Fruit fly (Drosophila melanogaster) whole organism, embryonic: ENCODE measurements around the gene NPF.

ENCODE experiments used
- CG10431 ChIP-seq: fragments of 200-800 bp; sonication (Bioruptor generic); optimal IDR thresholded peaks from 3 replicates; lab custom pipeline; 2018; ENCODE audit warnings: missing biosample characterization, mild to moderate bottlenecking, missing genetic modification characterization
- CG10565 ChIP-seq: fragments of 200-800 bp; sonication (Bioruptor generic); optimal IDR thresholded peaks from 3 replicates; lab custom pipeline; 2016; ENCODE audit warnings: missing biosample characterization, mild to moderate bottlenecking, missing genetic modification characterization
- CG10979 ChIP-seq: fragments of 200-800 bp; sonication (Bioruptor generic); optimal IDR thresholded peaks from 2 replicates; lab custom pipeline; 2018; ENCODE audit warnings: missing biosample characterization, mild to moderate bottlenecking, missing genetic modification characterization, moderate library complexity
- CG14441 ChIP-seq: fragments of 200-800 bp; sonication (Bioruptor generic); IDR thresholded peaks from 2 replicates; pipeline ENCODE4 v1.3.6; 2022; ENCODE audit warnings: missing biosample characterization, missing genetic modification characterization
- CG15269 ChIP-seq: fragments of 200-800 bp; sonication (Bioruptor generic); optimal IDR thresholded peaks from 2 replicates; lab custom pipeline; 2018; ENCODE audit warnings: missing biosample characterization, mild to moderate bottlenecking, missing genetic modification characterization, moderate library complexity
- CG17912 ChIP-seq: fragments of 200-800 bp; sonication (Bioruptor generic); optimal IDR thresholded peaks from 2 replicates; lab custom pipeline; 2018; ENCODE audit warnings: missing biosample characterization, mild to moderate bottlenecking, missing genetic modification characterization
- CG18476 ChIP-seq: fragments of 200-800 bp; sonication (Bioruptor generic); optimal IDR thresholded peaks from 2 replicates; lab custom pipeline; 2016; ENCODE audit warnings: missing biosample characterization, mild to moderate bottlenecking, missing genetic modification characterization
- CG32532 ChIP-seq: fragments of 200-800 bp; sonication (Bioruptor generic); IDR thresholded peaks from 2 replicates; pipeline ENCODE4 v1.3.6; 2022; ENCODE audit warnings: missing biosample characterization, missing genetic modification characterization
- CG34376 ChIP-seq: fragments of 200-800 bp; sonication (Bioruptor generic); optimal IDR thresholded peaks from 2 replicates; lab custom pipeline; 2018; ENCODE audit warnings: missing biosample characterization, mild to moderate bottlenecking, missing genetic modification characterization
- CG3995 ChIP-seq: fragments of 200-800 bp; sonication (Bioruptor generic); optimal IDR thresholded peaks from 3 replicates; lab custom pipeline; 2016; ENCODE audit warnings: missing biosample characterization, missing genetic modification characterization
- CG42726 ChIP-seq: fragments of 200-800 bp; sonication (Bioruptor generic); IDR thresholded peaks from 2 replicates; pipeline ENCODE4 v1.3.6; 2022; ENCODE audit warnings: missing biosample characterization, missing genetic modification characterization; ENCODE audit not compliant: partially characterized antibody
- CG4360 ChIP-seq: fragments of 200-800 bp; sonication (Bioruptor generic); IDR thresholded peaks from 2 replicates; pipeline ENCODE4 v1.3.6; 2022; ENCODE audit warnings: missing biosample characterization, missing genetic modification characterization
- CG6854 ChIP-seq: fragments of 200-800 bp; sonication (Bioruptor generic); optimal IDR thresholded peaks from 3 replicates; lab custom pipeline; 2017; ENCODE audit warnings: missing biosample characterization, mild to moderate bottlenecking, missing genetic modification characterization
- CG9727 ChIP-seq: fragments of 200-800 bp; sonication (Bioruptor generic); optimal IDR thresholded peaks from 3 replicates; lab custom pipeline; 2017; ENCODE audit warnings: missing biosample characterization, mild to moderate bottlenecking, missing genetic modification characterization
- D19A ChIP-seq: fragments of 200-800 bp; optimal IDR thresholded peaks from 3 replicates; lab custom pipeline; 2019; ENCODE audit warnings: missing biosample characterization, mild to moderate bottlenecking, missing genetic modification characterization, moderate library complexity
- D19B ChIP-seq: fragments of 200-800 bp; sonication (Bioruptor generic); optimal IDR thresholded peaks from 2 replicates; lab custom pipeline; 2017; ENCODE audit warnings: missing biosample characterization, mild to moderate bottlenecking, missing genetic modification characterization
- Dref ChIP-seq: fragments of 200-800 bp; sonication (Bioruptor generic); IDR thresholded peaks from 2 replicates; pipeline ENCODE4 v1.3.6; 2022; ENCODE audit warnings: missing biosample characterization, missing genetic modification characterization
- E2f2 ChIP-seq: fragments of 200-800 bp; sonication (Bioruptor generic); IDR thresholded peaks from 2 replicates; pipeline ENCODE4 v1.3.6; 2022; ENCODE audit warnings: missing biosample characterization, missing genetic modification characterization
- ERR ChIP-seq: fragments of 200-800 bp; sonication (Bioruptor generic); optimal IDR thresholded peaks from 2 replicates; lab custom pipeline; 2016; ENCODE audit warnings: missing biosample characterization, missing genetic modification characterization
- Fer1 ChIP-seq: fragments of 200-800 bp; sonication (Bioruptor generic); optimal IDR thresholded peaks from 2 replicates; lab custom pipeline; 2017; ENCODE audit warnings: missing biosample characterization, mild to moderate bottlenecking, missing genetic modification characterization
- Fer2 ChIP-seq: fragments of 200-800 bp; sonication (Bioruptor generic); optimal IDR thresholded peaks from 2 replicates; lab custom pipeline; 2018; ENCODE audit warnings: missing biosample characterization, mild to moderate bottlenecking, missing genetic modification characterization, moderate library complexity
- HmgD ChIP-seq: fragments of 200-800 bp; sonication (Bioruptor generic); optimal IDR thresholded peaks from 3 replicates; lab custom pipeline; 2016; ENCODE audit warnings: missing biosample characterization, missing genetic modification characterization
- Hr78 ChIP-seq, 2 experiments: fragments of 200-800 bp in 1 of 2; fragments of >200 bp in 1 of 2; sonication (Bioruptor generic) in 1 of 2; optimal IDR thresholded peaks; 2 replicates each; lab custom pipeline; 2017 to 2019; ENCODE audit warnings: missing biosample characterization in 2 of 2, missing genetic modification characterization in 2 of 2, mild to moderate bottlenecking in 1 of 2, moderate library complexity in 1 of 2
- Lim3 ChIP-seq: fragments of 200-800 bp; sonication (Bioruptor generic); IDR thresholded peaks from 2 replicates; pipeline ENCODE4 v1.3.6; 2022; ENCODE audit warnings: missing biosample characterization, missing genetic modification characterization
- MESR4 ChIP-seq: fragments of 200-800 bp; sonication (Bioruptor generic); optimal IDR thresholded peaks from 2 replicates; lab custom pipeline; 2018; ENCODE audit warnings: missing biosample characterization, mild to moderate bottlenecking, missing genetic modification characterization, moderate library complexity
- Myb ChIP-seq: fragments of 200-800 bp; sonication (Bioruptor generic); optimal IDR thresholded peaks from 2 replicates; lab custom pipeline; 2016; ENCODE audit warnings: missing biosample characterization, missing genetic modification characterization
- Oli ChIP-seq: fragments of 200-800 bp; sonication (Bioruptor generic); optimal IDR thresholded peaks from 2 replicates; lab custom pipeline; 2018; ENCODE audit warnings: missing biosample characterization, mild to moderate bottlenecking, missing genetic modification characterization, moderate library complexity
- Taf1 ChIP-seq: fragments of 200-800 bp; sonication (Bioruptor generic); IDR thresholded peaks from 2 replicates; pipeline ENCODE4 v1.3.6; 2022; ENCODE audit warnings: missing biosample characterization, missing genetic modification characterization
- Trl ChIP-seq, 3 experiments: fragments of >200 bp in 2 of 3; fragments of 200-800 bp in 1 of 3; sonication (Bioruptor generic) in 1 of 3; optimal IDR thresholded peaks; 2 replicates in 1 of 3; 3 replicates in 2 of 3; lab custom pipeline; 2016 to 2017; ENCODE audit warnings: missing biosample characterization in 1 of 3, missing genetic modification characterization in 1 of 3
- ac ChIP-seq: fragments of 200-800 bp; sonication (Bioruptor generic); optimal IDR thresholded peaks from 3 replicates; lab custom pipeline; 2017; ENCODE audit warnings: missing biosample characterization, mild to moderate bottlenecking, missing genetic modification characterization
- ap ChIP-seq: fragments of 200-800 bp; sonication (Bioruptor generic); IDR thresholded peaks from 2 replicates; pipeline ENCODE4 v1.3.6; 2022; ENCODE audit warnings: missing biosample characterization, missing genetic modification characterization
- ato ChIP-seq: fragments of 200-800 bp; sonication (Bioruptor generic); IDR thresholded peaks from 2 replicates; pipeline ENCODE4 v1.3.6; 2022; ENCODE audit warnings: missing biosample characterization, missing genetic modification characterization; ENCODE audit not compliant: partially characterized antibody
- bigmax ChIP-seq: fragments of 200-800 bp; sonication (Bioruptor generic); optimal IDR thresholded peaks from 2 replicates; lab custom pipeline; 2018; ENCODE audit warnings: missing biosample characterization, mild to moderate bottlenecking, missing genetic modification characterization
- da ChIP-seq: fragments of 200-800 bp; sonication (Bioruptor generic); optimal IDR thresholded peaks from 2 replicates; lab custom pipeline; 2016; ENCODE audit warnings: missing biosample characterization, missing genetic modification characterization
- esg ChIP-seq: fragments of 200-800 bp; sonication (Bioruptor generic); conservative IDR thresholded peaks from 2 replicates; pipeline ENCODE4 v1.3.6; 2022; ENCODE audit warnings: missing biosample characterization, missing genetic modification characterization
- eve ChIP-seq, 2 experiments: fragments of >200 bp; optimal IDR thresholded peaks; 2 replicates each; lab custom pipeline; 2017; ENCODE audit warnings: missing biosample characterization in 2 of 2, missing genetic modification characterization in 2 of 2
- fd3F ChIP-seq: fragments of 200-800 bp; sonication (Bioruptor generic); optimal IDR thresholded peaks from 2 replicates; lab custom pipeline; 2018; ENCODE audit warnings: missing biosample characterization, mild to moderate bottlenecking, missing genetic modification characterization, moderate library complexity
- jigr1 ChIP-seq: fragments of 200-800 bp; sonication (Bioruptor generic); IDR thresholded peaks from 3 replicates; pipeline ENCODE4 v1.3.6; 2022; ENCODE audit warnings: missing biosample characterization, missing genetic modification characterization
- kah ChIP-seq: fragments of 200-800 bp; sonication (Bioruptor generic); optimal IDR thresholded peaks from 2 replicates; lab custom pipeline; 2018; ENCODE audit warnings: missing biosample characterization, mild to moderate bottlenecking, missing genetic modification characterization
- lola ChIP-seq, 3 experiments: fragments of >200 bp in 2 of 3; fragments of 200-800 bp in 1 of 3; sonication (Bioruptor generic) in 1 of 3; optimal IDR thresholded peaks; 2 replicates each; lab custom pipeline; 2017 to 2019; ENCODE audit warnings: missing biosample characterization in 3 of 3, missing genetic modification characterization in 3 of 3, mild to moderate bottlenecking in 1 of 3, moderate library complexity in 1 of 3
- pho ChIP-seq: fragments of 200-800 bp; sonication (Bioruptor generic); optimal IDR thresholded peaks from 2 replicates; lab custom pipeline; 2016; ENCODE audit warnings: missing biosample characterization, missing genetic modification characterization
- rib ChIP-seq: fragments of 200-800 bp; sonication (Bioruptor generic); IDR thresholded peaks from 2 replicates; pipeline ENCODE4 v1.3.6; 2022; ENCODE audit warnings: missing biosample characterization, missing genetic modification characterization
- row ChIP-seq: fragments of 200-800 bp; sonication (Bioruptor generic); IDR thresholded peaks from 3 replicates; pipeline ENCODE4 v1.3.6; 2022; ENCODE audit warnings: missing biosample characterization, missing genetic modification characterization
- sc ChIP-seq, 3 experiments: fragments of >200 bp in 2 of 3; fragments of 200-800 bp in 1 of 3; sonication (Bioruptor generic) in 1 of 3; optimal IDR thresholded peaks; 2 replicates in 2 of 3; 3 replicates in 1 of 3; lab custom pipeline; 2017; ENCODE audit warnings: mild to moderate bottlenecking in 1 of 3, missing biosample characterization in 1 of 3, missing genetic modification characterization in 1 of 3, missing genetic modification reagents in 1 of 3
- seq ChIP-seq: fragments of 200-800 bp; sonication (Bioruptor generic); IDR thresholded peaks from 2 replicates; pipeline ENCODE4 v1.3.6; 2022; ENCODE audit warnings: missing biosample characterization, missing genetic modification characterization
- sim ChIP-seq: fragments of 200-800 bp; sonication (Bioruptor generic); IDR thresholded peaks from 2 replicates; pipeline ENCODE4 v1.3.6; 2022; ENCODE audit warnings: missing biosample characterization, missing genetic modification characterization
- unpg ChIP-seq: fragments of 200-800 bp; sonication (Bioruptor generic); optimal IDR thresholded peaks from 3 replicates; lab custom pipeline; 2018; ENCODE audit warnings: missing biosample characterization, mild to moderate bottlenecking, missing genetic modification characterization, moderate library complexity
- vnd ChIP-seq: fragments of 200-800 bp; sonication (Bioruptor generic); IDR thresholded peaks from 3 replicates; pipeline ENCODE4 v1.3.6; 2022; ENCODE audit warnings: missing biosample characterization, missing genetic modification characterization; ENCODE audit not compliant: partially characterized antibody

The NPF gene

dm6 chr3R:16624750-16625549 is 15.9 kb downstream of the NPF start, which contains the start of gene Fas1 (continued):
- TF ChIP-seq Fer2 (tag; lab: Kevin White, UChicago) (no peak), MESR4 (GFP tag; lab: Kevin White, UChicago) (peak; percentile 45), D19B (no peak), Oli (tag; lab: Kevin White, UChicago) (no peak), lola (GFP tag; optimal IDR thresholded peaks at IDR 0.05; lab: Kevin White, UChicago) (peak in 1 of 3 experiments; percentile 13), bigmax (GFP tag; lab: Kevin White, UChicago) (no peak), vnd (GFP tag; lab: Robert Waterston, UW) (no peak; the same call in 2 of the 3 replicates), E2f2 (GFP tag; lab: Robert Waterston, UW) (peak; percentile 78), unpg (no peak), sim (GFP tag; lab: Robert Waterston, UW) (no peak), seq (GFP tag; lab: Robert Waterston, UW) (no peak), Fer1 (GFP tag; lab: Kevin White, UChicago) (no peak), Hr78 (GFP tag; optimal IDR thresholded peaks at IDR 0.05; lab: Kevin White, UChicago) (no peak), CG10565 (GFP tag; lab: Kevin White, UChicago) (no peak), pho (GFP tag; lab: Kevin White, UChicago) (no peak), ERR (GFP tag; lab: Kevin White, UChicago) (no peak), CG14441 (GFP tag; lab: Robert Waterston, UW) (no peak), da (no peak), ac (GFP tag; lab: Kevin White, UChicago) (no peak), rib (GFP tag; lab: Robert Waterston, UW) (no peak), CG15269 (tag; lab: Kevin White, UChicago) (no peak), Taf1 (GFP tag; lab: Robert Waterston, UW) (no peak), Lim3 (GFP tag; lab: Robert Waterston, UW) (no peak), row (GFP tag; lab: Robert Waterston, UW) (peak; percentile 19; the same call in 1 of the 3 replicates), CG18476 (GFP tag; lab: Kevin White, UChicago) (no peak), Myb (GFP tag; lab: Kevin White, UChicago) (peak; percentile 58), CG42726 (GFP tag; lab: Robert Waterston, UW) (peak; percentile 26; the same call in 1 of the 2 replicates), CG6854 (GFP tag; lab: Kevin White, UChicago) (peak; percentile 40), sc (optimal IDR thresholded peaks at IDR 0.05; lab: Kevin White, UChicago) (no peak), sc (GFP tag; optimal IDR thresholded peaks at IDR 0.05; lab: Kevin White, UChicago) (no peak), CG9727 (GFP tag; lab: Kevin White, UChicago) (no peak), eve (GFP tag; optimal IDR thresholded peaks at IDR 0.05; lab: Kevin White, UChicago) (no peak), HmgD (no peak), CG3995 (GFP tag; lab: Kevin White, UChicago) (peak; percentile 54), CG34376 (no peak), CG10979 (tag; lab: Kevin White, UChicago) (peak; percentile 24), Trl (optimal IDR thresholded peaks at IDR 0.05; lab: Kevin White, UChicago) (no peak), Trl (GFP tag; optimal IDR thresholded peaks at IDR 0.05; lab: Kevin White, UChicago) (no peak), CG17912 (no peak), ato (GFP tag; lab: Robert Waterston, UW) (peak; percentile 69; the same call in 1 of the 2 replicates), esg (GFP tag; lab: Robert Waterston, UW) (no peak), fd3F (GFP tag; lab: Kevin White, UChicago) (no peak), CG10431 (GFP tag; lab: Kevin White, UChicago) (no peak), CG32532 (GFP tag; lab: Robert Waterston, UW) (no peak), ap (GFP tag; lab: Robert Waterston, UW) (no peak), kah (GFP tag; lab: Kevin White, UChicago) (no peak), Dref (GFP tag; lab: Robert Waterston, UW) (peak; percentile 74), D19A (tag; lab: Kevin White, UChicago) (peak; percentile 2), jigr1 (GFP tag; lab: Robert Waterston, UW) (no peak; the same call in 2 of the 3 replicates), CG4360 (GFP tag; lab: Robert Waterston, UW) (no peak)
